Fruit fly (Drosophila melanogaster) whole organism: ENCODE measurements around the gene CG15296.

Source experiments
- CG8478 ChIP-seq: fragments of >200 bp; optimal IDR thresholded peaks from 2 replicates; lab custom pipeline; 2018; ENCODE audit warnings: inconsistent platforms
- Dll ChIP-seq: fragments of >200 bp; optimal IDR thresholded peaks from 2 replicates; lab custom pipeline; 2017
- EcR ChIP-seq, 2 experiments: fragments of >200 bp; optimal IDR thresholded peaks; 2 replicates each; lab custom pipeline; 2017; ENCODE audit warnings: missing biosample characterization in 2 of 2, missing genetic modification characterization in 2 of 2, missing genetic modification reagents in 2 of 2

- TF ChIP-seq CG8478 (lab: Kevin White, UChicago) = no peak
- TF ChIP-seq EcR (GFP tag; optimal IDR thresholded peaks at IDR 0.05; lab: Kevin White, UChicago) = no peak
- TF ChIP-seq Dll (lab: Kevin White, UChicago) = no peak
Observed at dm6 chrX:10540463-10540862, 25.9 kb downstream of the CG15296 start.
